Worm (Caenorhabditis elegans) whole organism, L2 larva: Measurements from ENCODE around the gene str-7.
A peak's percentile ranks its signal among the peaks of the same experiment; 100 is the strongest.

Source experiments
- C34F6.9 ChIP-seq: fragments of 150-350 bp; optimal IDR thresholded peaks from 2 replicates; lab custom pipeline; 2014; ENCODE audit warnings: missing biosample characterization, missing genetic modification characterization
- F13H6.1 ChIP-seq: sonication (generic microtip); optimal IDR thresholded peaks from 2 replicates; lab custom pipeline; 2016; ENCODE audit warnings: missing genetic modification characterization, missing compliant biosample characterization
- Y55F3AM.14 ChIP-seq: fragments of 200-800 bp; sonication (Bioruptor generic); optimal IDR thresholded peaks from 2 replicates; lab custom pipeline; 2018; ENCODE audit warnings: mild to moderate bottlenecking, missing genetic modification characterization, missing compliant biosample characterization
- alr-1 ChIP-seq: fragments of 150-350 bp; optimal IDR thresholded peaks from 2 replicates; lab custom pipeline; 2014; ENCODE audit warnings: missing biosample characterization, missing genetic modification characterization
- blmp-1 ChIP-seq: sonication (generic microtip); optimal IDR thresholded peaks from 2 replicates; lab custom pipeline; 2017; ENCODE audit warnings: missing genetic modification characterization, mild to moderate bottlenecking, missing compliant biosample characterization, antibody characterized with exemption, moderate library complexity; ENCODE audit not compliant: insufficient read depth
- ceh-16 ChIP-seq: fragments of 150-350 bp; optimal IDR thresholded peaks from 2 replicates; lab custom pipeline; 2014; ENCODE audit warnings: missing biosample characterization, missing genetic modification characterization
- crh-2 ChIP-seq: sonication (generic microtip); optimal IDR thresholded peaks from 2 replicates; lab custom pipeline; 2017; ENCODE audit warnings: missing biosample characterization, missing genetic modification characterization
- egl-27 ChIP-seq: sonication (generic microtip); optimal IDR thresholded peaks from 3 replicates; lab custom pipeline; 2017; ENCODE audit warnings: missing biosample characterization, missing genetic modification reagents, missing genetic modification characterization
- elt-1 ChIP-seq: fragments of 150-350 bp; optimal IDR thresholded peaks from 2 replicates; lab custom pipeline; 2014; ENCODE audit warnings: missing biosample characterization, missing genetic modification characterization
- fos-1 ChIP-seq: fragments of 150-350 bp; optimal IDR thresholded peaks from 2 replicates; lab custom pipeline; 2014; ENCODE audit warnings: missing biosample characterization, missing genetic modification characterization
- gmeb-1 ChIP-seq: fragments of 150-350 bp; optimal IDR thresholded peaks from 2 replicates; lab custom pipeline; 2014; ENCODE audit warnings: missing biosample characterization, missing genetic modification characterization
- lin-11 ChIP-seq: fragments of 150-350 bp; sonication (generic microtip); optimal IDR thresholded peaks from 2 replicates; lab custom pipeline; 2014; ENCODE audit warnings: missing biosample characterization, missing genetic modification characterization, inconsistent platforms, mixed read lengths
- lin-13 ChIP-seq: fragments of 150-350 bp; optimal IDR thresholded peaks from 2 replicates; lab custom pipeline; 2014; ENCODE audit warnings: missing biosample characterization, missing genetic modification reagents, missing genetic modification characterization
- mbf-1 ChIP-seq: sonication (generic microtip); optimal IDR thresholded peaks from 2 replicates; lab custom pipeline; 2017; ENCODE audit warnings: missing biosample characterization, missing genetic modification characterization
- nhr-10 ChIP-seq: sonication (generic microtip); optimal IDR thresholded peaks from 2 replicates; lab custom pipeline; 2017; ENCODE audit warnings: missing biosample characterization, missing genetic modification characterization
- nhr-129 ChIP-seq: fragments of 150-350 bp; optimal IDR thresholded peaks from 2 replicates; lab custom pipeline; 2014; ENCODE audit warnings: missing biosample characterization, missing genetic modification characterization
- nhr-21 ChIP-seq: fragments of 150-350 bp; optimal IDR thresholded peaks from 2 replicates; lab custom pipeline; 2014; ENCODE audit warnings: missing biosample characterization, missing genetic modification characterization
- nhr-23 ChIP-seq: fragments of 150-350 bp; optimal IDR thresholded peaks from 2 replicates; lab custom pipeline; 2014; ENCODE audit warnings: missing biosample characterization, missing genetic modification reagents, missing genetic modification characterization
- nhr-237 ChIP-seq: fragments of 150-350 bp; optimal IDR thresholded peaks from 2 replicates; lab custom pipeline; 2014; ENCODE audit warnings: missing biosample characterization, missing genetic modification characterization
- nhr-6 ChIP-seq: fragments of 150-350 bp; optimal IDR thresholded peaks from 2 replicates; lab custom pipeline; 2014; ENCODE audit warnings: missing biosample characterization, missing genetic modification characterization
- nhr-77 ChIP-seq: fragments of 150-350 bp; optimal IDR thresholded peaks from 2 replicates; lab custom pipeline; 2014; ENCODE audit warnings: missing biosample characterization, missing genetic modification characterization
- peb-1 ChIP-seq: fragments of 150-350 bp; optimal IDR thresholded peaks from 2 replicates; lab custom pipeline; 2014; ENCODE audit warnings: missing biosample characterization, missing genetic modification characterization
- skn-1 ChIP-seq: sonication (generic microtip); optimal IDR thresholded peaks from 2 replicates; lab custom pipeline; 2017; ENCODE audit warnings: missing biosample characterization, missing genetic modification characterization
- sma-3 ChIP-seq: sonication (generic microtip); optimal IDR thresholded peaks from 2 replicates; lab custom pipeline; 2016; ENCODE audit warnings: missing genetic modification reagents, missing genetic modification characterization, missing compliant biosample characterization
- sma-9 ChIP-seq, 2 experiments: fragments of 150-350 bp in 1 of 2; sonication (generic microtip) in 1 of 2; optimal IDR thresholded peaks; 2 replicates each; lab custom pipeline; 2014 to 2016; ENCODE audit warnings: missing genetic modification characterization in 2 of 2, mild to moderate bottlenecking in 1 of 2, missing biosample characterization in 1 of 2, missing compliant biosample characterization in 1 of 2, missing genetic modification reagents in 1 of 2, moderate library complexity in 1 of 2
- snpc-4 ChIP-seq: fragments of 150-350 bp; optimal IDR thresholded peaks from 2 replicates; lab custom pipeline; 2014; ENCODE audit warnings: missing biosample characterization, missing genetic modification characterization
- unc-39 ChIP-seq: fragments of 150-350 bp; optimal IDR thresholded peaks from 2 replicates; lab custom pipeline; 2014; ENCODE audit warnings: missing biosample characterization, missing genetic modification characterization
- unc-55 ChIP-seq: fragments of 150-350 bp; sonication (generic microtip); optimal IDR thresholded peaks from 3 replicates; lab custom pipeline; 2014; ENCODE audit warnings: missing biosample characterization, missing genetic modification reagents, missing genetic modification characterization
- unc-62 ChIP-seq: fragments of 150-350 bp; optimal IDR thresholded peaks from 2 replicates; lab custom pipeline; 2014; ENCODE audit warnings: missing biosample characterization, missing genetic modification reagents, missing genetic modification characterization
- zag-1 ChIP-seq: fragments of 150-350 bp; optimal IDR thresholded peaks from 2 replicates; lab custom pipeline; 2014; ENCODE audit warnings: missing biosample characterization, missing genetic modification characterization
- ztf-1 ChIP-seq: fragments of 200-800 bp; sonication (Bioruptor generic); conservative IDR thresholded peaks from 2 replicates; pipeline ENCODE4 v1.3.6; 2022; ENCODE audit warnings: missing genetic modification characterization, missing compliant biosample characterization
- ztf-11 ChIP-seq: sonication (generic microtip); optimal IDR thresholded peaks from 2 replicates; lab custom pipeline; 2017; ENCODE audit warnings: missing biosample characterization, missing genetic modification characterization
- ztf-4 ChIP-seq: fragments of 150-350 bp; optimal IDR thresholded peaks from 2 replicates; lab custom pipeline; 2014; ENCODE audit warnings: missing biosample characterization, missing genetic modification characterization

str-7 gene

ce11 chrV:16115381-16115780 lies 16.0 kb upstream of the str-7 start, which contains the start of gene str-25:
TSS of gene str-25 (plus strand) at chrV:16115681.
- no peak for TF ChIP-seq ztf-1 (GFP tag; lab: Robert Waterston, UW)
- TF ChIP-seq unc-39 (tag; lab: Kevin White, UChicago) = no peak
- no peak for TF ChIP-seq nhr-6 (tag; lab: Kevin White, UChicago)
- TF ChIP-seq peb-1 = no peak
- TF ChIP-seq nhr-23 (tag; lab: Kevin White, UChicago) = no peak
- TF ChIP-seq skn-1 (tag; lab: Kevin White, UChicago) = no peak
- TF ChIP-seq zag-1 = no peak
- no peak for TF ChIP-seq ztf-11 (tag; lab: Kevin White, UChicago)
- TF ChIP-seq egl-27 (tag; lab: Kevin White, UChicago) = no peak
- no peak for TF ChIP-seq lin-13
- TF ChIP-seq blmp-1 = no peak
- no peak for TF ChIP-seq lin-11
- TF ChIP-seq C34F6.9 (tag; lab: Kevin White, UChicago) = no peak
- TF ChIP-seq nhr-10 (tag; lab: Kevin White, UChicago) = no peak
- no peak for TF ChIP-seq nhr-129 (tag; lab: Kevin White, UChicago)
- TF ChIP-seq, all 48 proteins: peak for 0

ce11 chrV:16114237-16114636 lies 14.9 kb upstream of the str-7 start, which contains the start of gene srxa-16:
TSS of gene srxa-16 (minus strand) at chrV:16114337.
- TF ChIP-seq unc-55 (GFP tag; lab: Kevin White, UChicago) (no peak), gmeb-1 (tag; lab: Kevin White, UChicago) (no peak), mbf-1 (no peak), elt-1 (no peak), ztf-4 (tag; lab: Kevin White, UChicago) (no peak), zag-1 (no peak), nhr-21 (tag; lab: Kevin White, UChicago) (no peak), ceh-16 (tag; lab: Kevin White, UChicago) (no peak), fos-1 (tag; lab: Kevin White, UChicago) (no peak), crh-2 (tag; lab: Kevin White, UChicago) (no peak), snpc-4 (tag; lab: Kevin White, UChicago) (no peak), nhr-77 (no peak), alr-1 (tag; lab: Kevin White, UChicago) (no peak), nhr-6 (tag; lab: Kevin White, UChicago) (no peak), F13H6.1 (tag; lab: Kevin White, UChicago) (no peak)

ce11 chrV:16103594-16103993 lies 4.3 kb upstream of the str-7 start, which contains the start of gene argk-1:
TSS of gene argk-1 (plus strand) at chrV:16103894.
- no peak for TF ChIP-seq nhr-237 (tag; lab: Kevin White, UChicago)
- TF ChIP-seq Y55F3AM.14 = no peak
- TF ChIP-seq nhr-10 (tag; lab: Kevin White, UChicago) = no peak
- no peak for TF ChIP-seq sma-3 (GFP tag; lab: Kevin White, UChicago)
- TF ChIP-seq sma-9 (GFP tag; optimal IDR thresholded peaks at IDR 0.05; lab: Kevin White, UChicago) = no peak
- no peak for TF ChIP-seq sma-9 (tag; optimal IDR thresholded peaks at IDR 0.05; lab: Kevin White, UChicago)
- TF ChIP-seq, all 48 proteins: peak for 0

- TF ChIP-seq fos-1 (tag; lab: Kevin White, UChicago) (peak; percentile 37), nhr-77 (no peak), sma-9 (GFP tag; optimal IDR thresholded peaks at IDR 0.05; lab: Kevin White, UChicago) (peak; percentile 84), sma-9 (tag; optimal IDR thresholded peaks at IDR 0.05; lab: Kevin White, UChicago) (no peak)
Observed at ce11 chrV:16100103-16100730, 876 bp upstream of the str-7 start, which contains the start of gene cth-1. TSS of gene cth-1 (plus strand) at chrV:16100680.

- TF ChIP-seq fos-1 (tag; lab: Kevin White, UChicago) = peak; percentile 26
- TF ChIP-seq nhr-129 (tag; lab: Kevin White, UChicago) = peak; percentile 47
- no peak for TF ChIP-seq unc-62 (GFP tag; lab: Kevin White, UChicago)
- peak; percentile 57 for TF ChIP-seq sma-9 (GFP tag; optimal IDR thresholded peaks at IDR 0.05; lab: Kevin White, UChicago)
- no peak for TF ChIP-seq sma-9 (tag; optimal IDR thresholded peaks at IDR 0.05; lab: Kevin White, UChicago)
Observed at ce11 chrV:16094862-16095261, 4.5 kb downstream of the str-7 start.
